Worm (Caenorhabditis elegans): ENCODE results near the gene gss-1.
A peak's percentile ranks its signal among the peaks of the same experiment; 100 is the strongest.

gss-1 gene

DNA sequence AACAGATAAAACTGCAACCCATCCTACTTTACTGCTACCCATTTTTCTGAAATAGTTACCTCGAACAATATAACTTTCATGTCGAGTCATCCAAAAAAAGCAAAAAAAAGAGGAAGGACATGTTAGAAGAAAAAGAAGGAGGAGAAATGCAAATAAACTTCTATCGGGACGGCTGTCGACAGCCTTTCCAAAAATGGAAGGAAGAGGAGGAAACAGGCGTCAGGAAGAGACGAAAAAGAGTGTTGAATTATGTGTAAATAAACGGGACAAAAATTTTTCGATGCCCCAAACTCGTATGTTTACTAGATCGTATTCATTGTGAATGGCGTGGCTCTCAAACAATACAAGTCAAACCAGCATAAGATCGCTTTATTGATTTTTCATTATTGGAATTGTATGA is 11.4 kb upstream of the gss-1 start, which contains the start of gene M176.5:
Gene M176.5, minus strand, starts transcription at position 101 of the 400 bp plus-strand sequence.
- TF ChIP-seq unc-62 (GFP tag; optimal IDR thresholded peaks at IDR 0.05 in 1 of 2) = peak in 1 of 2 experiments; percentile 44
- no peak for TF ChIP-seq unc-62 (tag; optimal IDR thresholded peaks at IDR 0.05)
- TF ChIP-seq pha-4 (GFP tag; IDR thresholded peaks at IDR 0.05) = no peak
- TF ChIP-seq pha-4 (tag; optimal IDR thresholded peaks at IDR 0.05) = peak; percentile 42
- no peak for TF ChIP-seq php-3 (GFP tag; IDR thresholded peaks at IDR 0.05)

DNA sequence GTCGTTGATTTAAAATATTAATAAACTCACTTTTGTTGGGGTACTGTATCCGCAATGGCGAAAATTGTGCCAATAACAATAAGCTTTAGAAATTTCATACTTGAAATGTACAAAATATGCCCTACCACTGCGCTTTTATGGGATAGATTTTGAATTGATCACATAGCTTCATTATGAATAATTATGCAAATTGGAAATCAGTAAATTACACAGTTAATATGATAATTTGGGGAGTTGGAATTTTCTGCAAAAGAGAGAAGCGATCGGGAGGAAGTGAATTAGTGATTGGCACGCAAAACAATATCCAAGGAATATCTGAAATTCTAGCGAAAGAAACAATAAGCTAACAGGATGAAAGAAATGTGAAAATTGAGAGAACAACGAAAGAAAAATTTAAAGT is 9.8 kb upstream of the gss-1 start, which contains the start of gene M176.10:
Gene M176.10, minus strand, starts transcription at position 101 of the 400 bp plus-strand sequence.
- TF ChIP-seq tag-97 (GFP tag; IDR thresholded peaks at IDR 0.05) = no peak
- no peak for TF ChIP-seq dpl-1 (GFP tag; optimal IDR thresholded peaks at IDR 0.05)
- TF ChIP-seq lir-3 (tag; optimal IDR thresholded peaks at IDR 0.05) = no peak
- TF ChIP-seq lin-38 (GFP tag; IDR thresholded peaks at IDR 0.05) = no peak
- no peak for TF ChIP-seq nhr-102 (tag; optimal IDR thresholded peaks at IDR 0.05)
- TF ChIP-seq sdz-12 (GFP tag; optimal IDR thresholded peaks at IDR 0.05) = no peak
- no peak for TF ChIP-seq madf-5 (GFP tag; IDR thresholded peaks at IDR 0.05)

DNA sequence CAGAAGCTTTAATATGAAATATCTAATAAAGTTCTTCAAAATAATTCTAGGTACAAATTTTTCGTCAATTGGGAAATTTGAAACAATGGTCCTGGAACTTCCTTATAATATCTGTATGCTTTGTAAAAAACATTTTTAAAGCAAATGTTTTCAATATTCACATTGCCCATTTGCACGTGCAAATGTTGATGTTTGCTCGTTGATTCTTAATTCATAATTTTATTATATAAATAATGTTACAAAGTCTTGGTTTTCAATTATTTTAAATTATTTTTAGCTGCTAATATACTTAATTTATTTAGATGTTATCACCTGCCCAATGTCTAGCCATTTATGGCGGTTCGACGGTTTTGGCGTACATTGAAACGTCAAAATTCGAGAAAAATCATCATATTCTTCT is 5.7 kb upstream of the gss-1 start, which contains the start of gene M176.11:
Gene M176.11, plus strand, starts transcription at position 301 of the 400 bp plus-strand sequence.
- TF ChIP-seq mdt-29 (GFP tag; IDR thresholded peaks at IDR 0.05) (no peak), spr-3 (GFP tag; optimal IDR thresholded peaks at IDR 0.05) (no peak), sdz-12 (GFP tag; optimal IDR thresholded peaks at IDR 0.05) (no peak), T26A8.4 (GFP tag; IDR thresholded peaks at IDR 0.05) (no peak), attf-4 (tag; optimal IDR thresholded peaks at IDR 0.05) (no peak)

DNA sequence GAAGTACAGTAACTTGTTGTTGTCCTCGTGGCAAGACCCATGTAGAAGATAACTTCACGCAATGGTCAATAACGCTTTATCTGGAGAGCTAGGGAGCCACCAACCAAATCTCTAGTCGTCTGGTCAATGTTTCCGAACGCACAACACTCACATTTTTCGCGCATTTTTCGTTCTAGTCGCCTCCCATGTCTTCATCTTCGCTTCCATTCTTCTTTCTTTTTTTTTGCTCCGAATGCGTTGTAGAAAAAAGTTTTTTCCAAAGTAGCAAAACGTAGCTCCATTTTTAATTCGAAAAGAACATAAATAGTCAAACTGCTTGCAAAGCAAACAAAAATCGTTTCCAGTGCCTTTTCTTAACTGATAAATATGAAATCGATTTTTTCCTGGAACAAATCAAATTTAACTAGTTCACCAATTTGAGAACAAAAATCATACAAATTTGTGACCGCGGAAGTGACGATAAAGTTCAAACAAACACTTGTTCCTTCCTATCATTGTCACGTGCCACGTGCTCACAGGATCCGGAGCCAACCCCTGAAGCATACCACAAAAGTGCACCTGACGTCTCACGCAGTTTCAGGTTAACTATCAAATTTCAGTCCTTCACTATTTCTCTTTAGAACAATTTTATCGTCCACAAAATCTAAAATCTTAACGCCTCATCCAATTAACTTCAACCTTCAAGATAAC is 2.8 kb upstream of the gss-1 start:
- no peak for TF ChIP-seq T20F7.1 (GFP tag; optimal IDR thresholded peaks at IDR 0.05)
- TF ChIP-seq ces-1 (GFP tag; optimal IDR thresholded peaks at IDR 0.05) = no peak
- TF ChIP-seq hmg-1.1 (GFP tag; IDR thresholded peaks at IDR 0.05) = no peak
- TF ChIP-seq nhr-42 (GFP tag; IDR thresholded peaks at IDR 0.05) = no peak
- TF ChIP-seq unc-62 (GFP tag; optimal IDR thresholded peaks at IDR 0.05 in 1 of 2) = peak in 1 of 2 experiments; percentile 91
- TF ChIP-seq unc-62 (tag; optimal IDR thresholded peaks at IDR 0.05) = no peak
- TF ChIP-seq ztf-7 (tag; optimal IDR thresholded peaks at IDR 0.05) = no peak
- no peak for TF ChIP-seq daf-8 (GFP tag; IDR thresholded peaks at IDR 0.05)
- no peak for TF ChIP-seq dmd-8 (GFP tag; IDR thresholded peaks at IDR 0.05)
- no peak for TF ChIP-seq zip-2 (tag; optimal IDR thresholded peaks at IDR 0.05)
- peak; percentile 3 for TF ChIP-seq hlh-11 (tag; optimal IDR thresholded peaks at IDR 0.05)
- no peak for TF ChIP-seq nhr-25 (tag; optimal IDR thresholded peaks at IDR 0.05; ENCODE audit: borderline replicate concordance, insufficient read depth)
- TF ChIP-seq Y48G9A.11 (GFP tag; IDR thresholded peaks at IDR 0.05) = no peak
- no peak for TF ChIP-seq daf-16 (GFP tag; optimal IDR thresholded peaks at IDR 0.05)
- TF ChIP-seq daf-16 (tag; optimal IDR thresholded peaks at IDR 0.05) = peak; percentile 10
- no peak for TF ChIP-seq ceh-20 (GFP tag; IDR thresholded peaks at IDR 0.05)
- peak; percentile 58 for TF ChIP-seq dmd-6 (GFP tag; IDR thresholded peaks at IDR 0.05)
- peak; percentile 37 for TF ChIP-seq nhr-28 (tag; optimal IDR thresholded peaks at IDR 0.05)
- no peak for TF ChIP-seq fkh-10 (GFP tag; optimal IDR thresholded peaks at IDR 0.05)
- no peak for TF ChIP-seq mxl-3 (GFP tag; optimal IDR thresholded peaks at IDR 0.05)
- no peak for TF ChIP-seq Y105C5A.15 (GFP tag; IDR thresholded peaks at IDR 0.05)
- peak; percentile 24 for TF ChIP-seq hlh-30 (tag; optimal IDR thresholded peaks at IDR 0.05; ENCODE audit: insufficient read depth)
- TF ChIP-seq ceh-44 (GFP tag; IDR thresholded peaks at IDR 0.05) = no peak
- TF ChIP-seq zip-11 (GFP tag; IDR thresholded peaks at IDR 0.05) = no peak

All from whole organism, L4 larva.